Fruit fly (Drosophila melanogaster) whole organism, prepupa: Measurements from ENCODE around the gene Cftr.

Experiments used
- CG11902 ChIP-seq: fragments of 200-800 bp; sonication (Bioruptor generic); optimal IDR thresholded peaks from 3 replicates; lab custom pipeline; 2016; ENCODE audit warnings: missing biosample characterization, missing genetic modification characterization
- CG15336 ChIP-seq: fragments of 200-800 bp; sonication (Bioruptor generic); IDR thresholded peaks from 2 replicates; pipeline ENCODE4 v1.3.6; 2022; ENCODE audit warnings: missing biosample characterization, missing genetic modification characterization
- CG3032 ChIP-seq: fragments of 200-800 bp; optimal IDR thresholded peaks from 2 replicates; lab custom pipeline; 2019; ENCODE audit warnings: missing biosample characterization, mild to moderate bottlenecking, missing genetic modification characterization, moderate library complexity
- CG34406 ChIP-seq: fragments of 200-800 bp; sonication (Bioruptor generic); optimal IDR thresholded peaks from 3 replicates; lab custom pipeline; 2016; ENCODE audit warnings: missing biosample characterization, missing genetic modification characterization
- Gug ChIP-seq: fragments of 200-800 bp; sonication (Bioruptor generic); IDR thresholded peaks from 2 replicates; pipeline ENCODE4 v1.3.6; 2022; ENCODE audit warnings: missing biosample characterization, missing genetic modification characterization
- Hr38 ChIP-seq: sonication (Bioruptor generic); optimal IDR thresholded peaks from 2 replicates; lab custom pipeline; 2016; ENCODE audit warnings: missing biosample characterization, missing genetic modification characterization

- TF ChIP-seq CG34406 (GFP tag; lab: Kevin White, UChicago) (no peak), Hr38 (GFP tag; lab: Kevin White, UChicago) (no peak), CG11902 (GFP tag; lab: Kevin White, UChicago) (no peak), Gug (GFP tag; lab: Robert Waterston, UW) (no peak), CG15336 (GFP tag; lab: Robert Waterston, UW) (no peak), CG3032 (tag; lab: Kevin White, UChicago) (no peak)
These were observed 38.9 kb upstream of the Cftr start, which contains the start of gene REPTOR for dm6 chr3R:24582669-24582995.
